Fruit fly (Drosophila melanogaster) whole organism, wandering third instar larva: ENCODE measurements around the gene Odj.

Experiments used
- CG32264 ChIP-seq: fragments of 200-800 bp; sonication (Bioruptor generic); optimal IDR thresholded peaks from 2 replicates; lab custom pipeline; 2016; ENCODE audit warnings: missing biosample characterization, missing genetic modification characterization
- CG9705 ChIP-seq: fragments of 200-800 bp; sonication (Bioruptor generic); optimal IDR thresholded peaks from 2 replicates; lab custom pipeline; 2018; ENCODE audit warnings: missing biosample characterization, mild to moderate bottlenecking, missing genetic modification characterization
- CrebA ChIP-seq: fragments of 200-800 bp; sonication (Bioruptor generic); optimal IDR thresholded peaks from 2 replicates; lab custom pipeline; 2016; ENCODE audit warnings: missing biosample characterization, mild to moderate bottlenecking, missing genetic modification characterization, borderline replicate concordance
- Dfd ChIP-seq: fragments of >200 bp; optimal IDR thresholded peaks from 2 replicates; lab custom pipeline; 2017; ENCODE audit warnings: missing biosample characterization, missing genetic modification characterization
- Dif ChIP-seq: fragments of 200-275, 200-300 bp; sonication (Bioruptor generic); optimal IDR thresholded peaks from 2 replicates; lab custom pipeline; 2018; ENCODE audit warnings: missing biosample characterization, missing genetic modification characterization; ENCODE audit not compliant: partially characterized antibody
- GATAd ChIP-seq: sonication (Bioruptor generic); optimal IDR thresholded peaks from 2 replicates; lab custom pipeline; 2016; ENCODE audit warnings: missing biosample characterization, missing genetic modification characterization
- HLH106 ChIP-seq: fragments of 200-800 bp; optimal IDR thresholded peaks from 3 replicates; lab custom pipeline; 2019; ENCODE audit warnings: missing biosample characterization, mild to moderate bottlenecking, missing genetic modification characterization, moderate library complexity
- Hnf4 ChIP-seq: fragments of 200-800 bp; sonication (Bioruptor generic); optimal IDR thresholded peaks from 2 replicates; lab custom pipeline; 2016; ENCODE audit warnings: missing biosample characterization, mild to moderate bottlenecking, missing genetic modification characterization
- Hr78 ChIP-seq: fragments of >200 bp; optimal IDR thresholded peaks from 2 replicates; lab custom pipeline; 2017; ENCODE audit warnings: missing biosample characterization, missing genetic modification characterization
- Hr83 ChIP-seq: fragments of 200-300 bp; sonication (Bioruptor generic); optimal IDR thresholded peaks from 2 replicates; lab custom pipeline; 2016; ENCODE audit warnings: missing biosample characterization, mild to moderate bottlenecking, missing genetic modification characterization, moderate library complexity; ENCODE audit not compliant: poor library complexity, severe bottlenecking
- Jra ChIP-seq: sonication (Bioruptor generic); optimal IDR thresholded peaks from 2 replicates; lab custom pipeline; 2016; ENCODE audit warnings: missing biosample characterization, missing genetic modification characterization
- Myc ChIP-seq: fragments of >200 bp; optimal IDR thresholded peaks from 2 replicates; lab custom pipeline; 2017
- OdsH ChIP-seq: fragments of 200-800 bp; sonication (Bioruptor generic); optimal IDR thresholded peaks from 2 replicates; lab custom pipeline; 2016; ENCODE audit warnings: missing biosample characterization, mild to moderate bottlenecking, missing genetic modification characterization
- Rel ChIP-seq, 2 experiments: fragments of 200-800 bp; sonication (Bioruptor generic) in 1 of 2; optimal IDR thresholded peaks; 2 replicates in 1 of 2; 3 replicates in 1 of 2; lab custom pipeline; 2016 to 2019; ENCODE audit warnings: mild to moderate bottlenecking in 2 of 2, missing biosample characterization in 2 of 2, missing genetic modification characterization in 2 of 2, moderate library complexity in 1 of 2
- Sp1 ChIP-seq: fragments of 200-800 bp; sonication (Bioruptor generic); optimal IDR thresholded peaks from 3 replicates; lab custom pipeline; 2019; ENCODE audit warnings: missing biosample characterization, mild to moderate bottlenecking, missing genetic modification characterization, moderate library complexity
- Vsx2 ChIP-seq: fragments of 200-300, 225-300 bp; sonication (Bioruptor generic); optimal IDR thresholded peaks from 2 replicates; lab custom pipeline; 2018; ENCODE audit warnings: missing biosample characterization, missing genetic modification characterization; ENCODE audit not compliant: partially characterized antibody
- br ChIP-seq: fragments of 200-800 bp; sonication (Bioruptor generic); optimal IDR thresholded peaks from 2 replicates; lab custom pipeline; 2016; ENCODE audit warnings: missing biosample characterization, missing genetic modification characterization
- brk ChIP-seq: fragments of 200-800 bp; sonication (Bioruptor generic); optimal IDR thresholded peaks from 2 replicates; lab custom pipeline; 2016; ENCODE audit warnings: missing biosample characterization, mild to moderate bottlenecking, missing genetic modification characterization
- dl ChIP-seq, 2 experiments: fragments of 175-275, 200-275 bp in 1 of 2; fragments of 200-275 bp in 1 of 2; sonication (Bioruptor generic); optimal IDR thresholded peaks; lab custom pipeline; 2018; ENCODE audit warnings: mild to moderate bottlenecking in 2 of 2, missing biosample characterization in 2 of 2, missing genetic modification characterization in 2 of 2, moderate library complexity in 2 of 2; ENCODE audit not compliant: partially characterized antibody in 2 of 2, insufficient read depth in 1 of 2
- dmrt93B ChIP-seq: fragments of 200-800 bp; sonication (Bioruptor generic); optimal IDR thresholded peaks from 2 replicates; lab custom pipeline; 2018; ENCODE audit warnings: missing biosample characterization, mild to moderate bottlenecking, missing genetic modification characterization
- ey ChIP-seq: fragments of 200-800 bp; sonication (Bioruptor generic); optimal IDR thresholded peaks from 2 replicates; lab custom pipeline; 2016; ENCODE audit warnings: missing biosample characterization, missing genetic modification characterization
- h ChIP-seq: fragments of 200-800 bp; sonication (Bioruptor generic); optimal IDR thresholded peaks from 3 replicates; lab custom pipeline; 2016; ENCODE audit warnings: missing biosample characterization, mild to moderate bottlenecking, missing genetic modification characterization
- jim ChIP-seq: fragments of 175-275, 200-325 bp; sonication (Bioruptor generic); optimal IDR thresholded peaks from 2 replicates; lab custom pipeline; 2016; ENCODE audit warnings: missing biosample characterization, mild to moderate bottlenecking, missing genetic modification characterization
- lola ChIP-seq: fragments of >200 bp; optimal IDR thresholded peaks from 2 replicates; lab custom pipeline; 2017; ENCODE audit warnings: missing biosample characterization, missing genetic modification characterization
- pan ChIP-seq: fragments of >200 bp; optimal IDR thresholded peaks from 2 replicates; lab custom pipeline; 2017
- psq ChIP-seq: fragments of 200-800 bp; sonication (Bioruptor generic); optimal IDR thresholded peaks from 3 replicates; lab custom pipeline; 2017; ENCODE audit warnings: missing biosample characterization, mild to moderate bottlenecking, missing genetic modification characterization, moderate library complexity
- sage ChIP-seq: fragments of 200-800 bp; sonication (Bioruptor generic); optimal IDR thresholded peaks from 2 replicates; lab custom pipeline; 2016; ENCODE audit warnings: missing biosample characterization, mild to moderate bottlenecking, missing genetic modification characterization
- sv ChIP-seq: fragments of 200-800 bp; sonication (Bioruptor generic); optimal IDR thresholded peaks from 3 replicates; lab custom pipeline; 2016; ENCODE audit warnings: missing biosample characterization, missing genetic modification characterization
- woc ChIP-seq: sonication (Bioruptor generic); optimal IDR thresholded peaks from 2 replicates; lab custom pipeline; 2016; ENCODE audit warnings: missing biosample characterization, mild to moderate bottlenecking, missing genetic modification characterization

Gene Odj

DNA sequence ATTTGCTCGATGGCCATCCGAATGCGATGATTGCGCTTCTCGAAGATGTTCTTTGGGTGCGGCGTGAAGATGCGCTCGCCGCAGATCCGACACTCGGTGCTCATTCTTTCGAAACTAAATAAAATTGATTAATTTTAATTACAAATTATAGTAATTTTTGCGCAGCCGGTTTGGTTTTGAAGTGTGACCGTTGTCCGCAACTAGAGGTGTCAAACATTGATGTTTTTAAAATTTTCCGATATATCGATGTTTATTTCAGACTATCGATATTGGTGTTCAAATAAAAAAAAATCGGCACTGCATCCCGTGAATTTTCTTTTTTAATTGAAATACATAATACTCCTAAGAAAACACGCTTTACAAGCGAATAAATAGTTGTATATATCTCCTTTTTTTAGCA, at the start of gene Odj:
Gene Odj (minus strand): TSS at position 209 of the 400 bp plus-strand sequence.
- TF ChIP-seq Hr83 (GFP tag; lab: Kevin White, UChicago) = peak; percentile 72
- TF ChIP-seq Sp1 (GFP tag; lab: Kevin White, UChicago) = no peak
- TF ChIP-seq, all 38 proteins: peak for 1

DNA sequence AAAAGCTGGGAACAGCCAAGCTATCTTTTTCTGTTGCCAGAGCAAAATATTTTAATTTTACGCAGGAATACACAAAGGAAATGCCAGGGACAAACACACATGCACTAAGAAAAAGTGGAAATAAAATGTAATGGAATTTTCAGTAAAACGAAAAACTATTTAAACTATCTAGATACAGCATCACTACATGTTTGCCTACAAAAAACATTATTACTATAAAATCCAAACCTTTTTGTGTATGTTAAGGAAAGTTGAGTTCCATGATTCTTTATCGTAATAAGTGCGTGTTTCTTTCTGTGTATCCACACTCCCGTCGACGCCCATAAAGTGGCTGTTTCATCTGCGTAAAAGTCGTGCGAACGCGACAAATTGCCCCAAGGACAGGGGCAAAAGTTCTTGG, 40.2 kb upstream of the Odj start:
- TF ChIP-seq Myc (lab: Kevin White, UChicago) = no peak
- TF ChIP-seq psq (GFP tag; lab: Kevin White, UChicago) = no peak
- no peak for TF ChIP-seq br (GFP tag; lab: Kevin White, UChicago)
- TF ChIP-seq jim (GFP tag; lab: Kevin White, UChicago) = no peak
- no peak for TF ChIP-seq dl (GFP tag; optimal IDR thresholded peaks at IDR 0.05; lab: Kevin White, UChicago; ENCODE audit: insufficient read depth in 1 of 2, partially characterized antibody in 2 of 2)
- TF ChIP-seq Vsx2 (GFP tag; lab: Kevin White, UChicago) = no peak
- TF ChIP-seq dmrt93B = no peak
- no peak for TF ChIP-seq OdsH
- no peak for TF ChIP-seq HLH106 (tag; lab: Kevin White, UChicago)
- TF ChIP-seq Dfd (GFP tag; lab: Kevin White, UChicago) = no peak
- no peak for TF ChIP-seq GATAd (GFP tag; lab: Kevin White, UChicago)
- no peak for TF ChIP-seq Hr78 (GFP tag; lab: Kevin White, UChicago)
- no peak for TF ChIP-seq CG32264 (GFP tag; lab: Kevin White, UChicago)
- TF ChIP-seq ey (GFP tag; lab: Kevin White, UChicago) = no peak
- TF ChIP-seq CG9705 = no peak
- no peak for TF ChIP-seq Jra (GFP tag; lab: Kevin White, UChicago)
- no peak for TF ChIP-seq sage (GFP tag; lab: Kevin White, UChicago)
- TF ChIP-seq pan = no peak
- TF ChIP-seq Sp1 (GFP tag; lab: Kevin White, UChicago) = no peak

DNA sequence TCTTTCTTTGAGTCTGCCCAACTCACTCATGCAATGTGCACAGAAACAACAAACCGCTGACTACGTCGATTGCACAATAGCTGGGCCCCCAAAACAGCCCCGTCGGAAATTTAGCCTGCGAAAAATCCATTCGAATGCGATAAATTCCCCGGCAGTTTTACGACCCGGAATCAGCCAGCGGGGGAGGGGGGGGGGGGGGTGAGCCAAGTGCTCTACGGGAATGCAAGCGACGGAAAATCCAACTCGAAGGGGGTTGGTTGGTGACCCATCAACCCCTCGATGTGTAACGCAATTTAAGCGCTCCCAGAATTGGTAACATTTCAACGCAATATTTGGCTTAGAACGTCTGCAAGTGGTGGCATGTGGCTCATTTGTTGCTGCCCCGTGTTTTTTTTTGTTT, 37.9 kb upstream of the Odj start:
- TF ChIP-seq lola (GFP tag; lab: Kevin White, UChicago) = no peak
- TF ChIP-seq Dfd (GFP tag; lab: Kevin White, UChicago) = peak; percentile 4

DNA sequence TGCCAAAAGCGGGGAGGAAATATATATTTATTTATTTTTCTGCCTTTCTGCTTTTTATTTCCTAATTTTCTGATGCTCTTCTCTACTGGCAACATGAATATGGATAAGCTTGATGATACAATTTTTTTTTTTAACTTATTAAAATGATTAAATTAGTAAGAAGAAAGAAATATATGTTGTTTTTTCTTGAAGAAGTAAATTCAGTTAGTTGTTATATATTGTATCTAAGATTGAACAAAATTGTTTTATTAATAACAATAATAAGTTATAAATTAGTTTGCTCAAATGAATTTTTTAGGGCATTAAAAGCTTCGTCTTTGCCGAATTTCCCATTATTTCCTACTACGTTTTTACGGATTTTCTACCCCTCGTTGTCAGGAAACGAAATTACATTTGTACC, 21.5 kb upstream of the Odj start:
- no peak for TF ChIP-seq OdsH
- no peak for TF ChIP-seq pan
- no peak for TF ChIP-seq CrebA (GFP tag; lab: Kevin White, UChicago)
- TF ChIP-seq h (GFP tag; lab: Kevin White, UChicago) = no peak
- TF ChIP-seq dmrt93B = no peak
- TF ChIP-seq Vsx2 (GFP tag; lab: Kevin White, UChicago) = no peak
- TF ChIP-seq Rel (GFP tag; optimal IDR thresholded peaks at IDR 0.05; lab: Kevin White, UChicago) = no peak
- TF ChIP-seq Rel (tag; optimal IDR thresholded peaks at IDR 0.05; lab: Kevin White, UChicago) = no peak
- no peak for TF ChIP-seq Jra (GFP tag; lab: Kevin White, UChicago)

DNA sequence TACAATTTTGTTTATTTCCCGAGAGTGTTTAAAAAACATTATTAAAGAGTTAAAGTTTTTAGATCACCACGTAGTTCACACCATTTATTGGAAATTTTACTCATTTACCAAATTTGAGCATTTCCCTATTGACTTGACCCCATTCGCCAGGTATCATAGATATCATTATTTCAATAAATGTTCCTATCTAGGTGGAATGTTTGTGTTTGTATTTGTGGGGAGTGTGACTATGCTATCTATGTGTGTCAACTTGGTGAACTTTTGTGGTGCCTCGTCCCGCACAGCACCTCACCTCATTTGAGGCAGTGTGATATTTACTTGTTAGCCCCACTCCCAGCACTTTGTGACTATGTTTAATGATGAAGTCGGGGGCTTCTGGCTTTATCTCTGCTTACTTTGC, 19.6 kb upstream of the Odj start:
- no peak for TF ChIP-seq sv (GFP tag; lab: Kevin White, UChicago)
- no peak for TF ChIP-seq OdsH
- TF ChIP-seq Hr78 (GFP tag; lab: Kevin White, UChicago) = no peak
- TF ChIP-seq psq (GFP tag; lab: Kevin White, UChicago) = no peak
- TF ChIP-seq pan = no peak
- TF ChIP-seq Jra (GFP tag; lab: Kevin White, UChicago) = no peak
- no peak for TF ChIP-seq Hr83 (GFP tag; lab: Kevin White, UChicago)
- TF ChIP-seq h (GFP tag; lab: Kevin White, UChicago) = no peak
- TF ChIP-seq Sp1 (GFP tag; lab: Kevin White, UChicago) = no peak
- TF ChIP-seq dmrt93B = no peak
- TF ChIP-seq brk = no peak
- TF ChIP-seq woc = no peak
- TF ChIP-seq sage (GFP tag; lab: Kevin White, UChicago) = no peak
- TF ChIP-seq Vsx2 (GFP tag; lab: Kevin White, UChicago) = no peak
- no peak for TF ChIP-seq CG9705
- no peak for TF ChIP-seq Dif (GFP tag; lab: Kevin White, UChicago)
- no peak for TF ChIP-seq Hnf4 (GFP tag; lab: Kevin White, UChicago)
